Fruit fly (Drosophila melanogaster): ENCODE data around the gene beta-Spec.

The beta-Spec gene

DNA sequence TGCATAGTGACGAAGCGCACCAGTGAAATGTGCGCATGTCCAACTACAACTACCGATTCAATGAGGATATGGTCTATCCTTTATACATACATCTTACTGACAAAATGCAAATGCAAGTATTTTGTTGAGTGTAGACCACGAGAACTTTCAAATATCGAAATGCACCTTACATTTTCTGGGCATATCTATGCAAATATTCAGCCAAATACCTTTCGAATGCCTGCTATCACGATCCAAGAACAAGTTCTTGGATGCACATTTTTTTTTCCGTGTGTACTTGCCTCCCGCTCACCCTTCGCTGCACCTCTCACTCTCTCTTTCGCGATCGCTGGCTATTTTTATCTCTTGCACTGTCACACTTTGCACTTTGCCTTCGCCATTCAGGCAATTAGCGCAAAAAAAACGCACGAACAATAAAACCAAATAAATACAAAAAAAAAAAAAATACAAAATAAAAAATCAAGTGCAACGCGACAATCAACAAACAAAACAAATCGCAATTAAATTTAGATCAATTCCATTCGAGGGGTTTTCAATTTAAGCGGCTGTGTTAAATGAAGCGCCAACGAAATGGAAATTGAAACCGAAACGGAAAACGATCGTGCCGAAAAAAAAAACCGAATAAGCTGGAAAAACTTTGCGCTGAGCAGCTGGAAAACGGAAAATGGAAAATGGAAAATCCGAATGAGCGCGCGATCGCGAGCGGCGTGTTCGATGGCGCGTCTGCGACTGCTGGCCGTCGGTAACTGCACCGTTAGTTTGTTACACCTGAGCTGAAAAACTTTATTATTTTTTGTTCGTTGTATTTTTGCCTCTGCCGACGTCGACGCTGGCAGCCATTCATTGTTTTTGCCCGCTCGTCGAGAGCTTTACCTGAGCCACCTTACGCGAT is 37.1 kb downstream of the beta-Spec start (continued):
- no peak for TF ChIP-seq CG6276 (GFP tag; optimal IDR thresholded peaks at IDR 0.05)
- no peak for TF ChIP-seq topi (GFP tag; optimal IDR thresholded peaks at IDR 0.05)
- TF ChIP-seq CG8632 (GFP tag; optimal IDR thresholded peaks at IDR 0.05), result no peak
- TF ChIP-seq CG10669 (GFP tag; optimal IDR thresholded peaks at IDR 0.05), result peak; percentile 8
- TF ChIP-seq Smox (GFP tag; optimal IDR thresholded peaks at IDR 0.05), result no peak
- peak; percentile 58; the same call in 2 of the 3 replicates for TF ChIP-seq eg (GFP tag; IDR thresholded peaks at IDR 0.05)
- TF ChIP-seq CG3919 (GFP tag; optimal IDR thresholded peaks at IDR 0.05), result no peak
- no peak for TF ChIP-seq Blimp-1 (GFP tag; optimal IDR thresholded peaks at IDR 0.05)
- no peak for TF ChIP-seq salr (GFP tag; optimal IDR thresholded peaks at IDR 0.05)
- TF ChIP-seq CG6808 (GFP tag; optimal IDR thresholded peaks at IDR 0.05), result peak; percentile 20
- no peak for TF ChIP-seq CG15336 (GFP tag; IDR thresholded peaks at IDR 0.05)
- TF ChIP-seq Ets96B (tag; optimal IDR thresholded peaks at IDR 0.05), result peak; percentile 4
- peak; percentile 60 for TF ChIP-seq svp (GFP tag)
- peak; percentile 45 to 52 for TF ChIP-seq ss (GFP tag; optimal IDR thresholded peaks at IDR 0.05)
- peak; percentile 32; the same call in 1 of the 3 replicates for TF ChIP-seq CG6163 (GFP tag; IDR thresholded peaks at IDR 0.05)
- TF ChIP-seq Eip93F (GFP tag; optimal IDR thresholded peaks at IDR 0.05), result no peak
- no peak for TF ChIP-seq dsx (GFP tag; optimal IDR thresholded peaks at IDR 0.05; ENCODE audit: poor library complexity, severe bottlenecking)
- TF ChIP-seq Sox14 (GFP tag; optimal IDR thresholded peaks at IDR 0.05), result no peak
- TF ChIP-seq CG7368 (GFP tag; optimal IDR thresholded peaks at IDR 0.05), result no peak
- no peak for TF ChIP-seq fd59A (GFP tag; optimal IDR thresholded peaks at IDR 0.05)
- no peak for TF ChIP-seq CG10631 (GFP tag; optimal IDR thresholded peaks at IDR 0.05)
- TF ChIP-seq Ets21C (GFP tag; optimal IDR thresholded peaks at IDR 0.05), result no peak
- TF ChIP-seq CG34406 (GFP tag; optimal IDR thresholded peaks at IDR 0.05), result no peak
- TF ChIP-seq spab (GFP tag; optimal IDR thresholded peaks at IDR 0.05), result no peak
- no peak for TF ChIP-seq Lpt (GFP tag; optimal IDR thresholded peaks at IDR 0.05)

DNA sequence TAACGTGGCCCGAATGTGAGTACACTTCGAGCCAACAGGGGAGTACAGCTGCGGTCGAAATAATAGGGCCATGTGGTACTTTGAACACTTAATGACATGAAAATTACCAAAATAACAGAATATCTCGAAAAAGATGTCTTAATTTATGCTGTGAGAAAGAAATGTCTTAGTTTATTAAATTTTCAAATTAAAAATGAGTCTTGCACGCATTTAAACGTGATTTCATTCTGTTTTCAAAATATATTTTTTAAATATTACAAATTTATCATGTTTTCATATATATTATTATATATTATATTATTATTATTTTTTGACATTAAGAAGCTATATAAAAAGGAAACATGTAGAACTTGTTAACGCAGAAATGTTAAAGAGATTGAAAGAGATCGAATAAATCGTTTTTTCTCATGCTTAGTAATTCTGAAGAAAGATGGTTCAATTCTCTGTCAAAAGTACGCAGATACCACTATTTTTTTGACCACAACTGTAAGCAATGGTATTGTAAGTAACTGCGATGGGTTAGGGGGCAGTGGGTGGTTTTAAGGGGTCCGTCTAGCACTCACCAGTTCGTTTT is 37.8 kb downstream of the beta-Spec start:
- TF ChIP-seq Eip75B (GFP tag; optimal IDR thresholded peaks at IDR 0.05) (no peak), dsx (GFP tag; optimal IDR thresholded peaks at IDR 0.05; ENCODE audit: poor library complexity, severe bottlenecking) (no peak), CG7368 (GFP tag; optimal IDR thresholded peaks at IDR 0.05) (no peak), OdsH (GFP tag; optimal IDR thresholded peaks at IDR 0.05) (peak; percentile 41), net (GFP tag; optimal IDR thresholded peaks at IDR 0.05) (peak; percentile 6), CG6854 (GFP tag; optimal IDR thresholded peaks at IDR 0.05) (no peak), pdm3 (GFP tag; optimal IDR thresholded peaks at IDR 0.05) (peak; percentile 29), Hr38 (GFP tag; optimal IDR thresholded peaks at IDR 0.05) (no peak), CG11294 (GFP tag; IDR thresholded peaks at IDR 0.05) (peak; percentile 23; the same call in 1 of the 2 replicates), CG9139 (GFP tag; optimal IDR thresholded peaks at IDR 0.05) (no peak), cyc (GFP tag; optimal IDR thresholded peaks at IDR 0.05) (no peak), CG32006 (GFP tag; optimal IDR thresholded peaks at IDR 0.05) (peak; percentile 86), CG31627 (GFP tag; optimal IDR thresholded peaks at IDR 0.05) (no peak), CG6808 (GFP tag; optimal IDR thresholded peaks at IDR 0.05) (no peak), esn (GFP tag; optimal IDR thresholded peaks at IDR 0.05) (no peak), CG16779 (tag; optimal IDR thresholded peaks at IDR 0.05) (no peak), acj6 (GFP tag; optimal IDR thresholded peaks at IDR 0.05) (peak; percentile 20), lz (GFP tag; optimal IDR thresholded peaks at IDR 0.05) (peak; percentile 20), CG8119 (GFP tag; IDR thresholded peaks at IDR 0.05) (peak; percentile 70; the same call in 2 of the 3 replicates), vri (GFP tag; optimal IDR thresholded peaks at IDR 0.05) (no peak), fd59A (GFP tag; optimal IDR thresholded peaks at IDR 0.05) (no peak), svp (GFP tag) (peak; percentile 32), Hr4 (GFP tag; optimal IDR thresholded peaks at IDR 0.05) (peak; percentile 53), CG6276 (GFP tag; optimal IDR thresholded peaks at IDR 0.05) (peak; percentile 85), CG6792 (GFP tag; optimal IDR thresholded peaks at IDR 0.05) (no peak), CG8319 (GFP tag; optimal IDR thresholded peaks at IDR 0.05) (no peak), Ets96B (tag; optimal IDR thresholded peaks at IDR 0.05) (peak; percentile 6), fkh (GFP tag; optimal IDR thresholded peaks at IDR 0.05) (no peak), fd85E (GFP tag; optimal IDR thresholded peaks at IDR 0.05) (no peak), Blimp-1 (GFP tag; optimal IDR thresholded peaks at IDR 0.05) (no peak), CG11902 (GFP tag; optimal IDR thresholded peaks at IDR 0.05) (no peak)
